Fruit fly (Drosophila melanogaster): ENCODE data around the gene CG15888.

DNA sequence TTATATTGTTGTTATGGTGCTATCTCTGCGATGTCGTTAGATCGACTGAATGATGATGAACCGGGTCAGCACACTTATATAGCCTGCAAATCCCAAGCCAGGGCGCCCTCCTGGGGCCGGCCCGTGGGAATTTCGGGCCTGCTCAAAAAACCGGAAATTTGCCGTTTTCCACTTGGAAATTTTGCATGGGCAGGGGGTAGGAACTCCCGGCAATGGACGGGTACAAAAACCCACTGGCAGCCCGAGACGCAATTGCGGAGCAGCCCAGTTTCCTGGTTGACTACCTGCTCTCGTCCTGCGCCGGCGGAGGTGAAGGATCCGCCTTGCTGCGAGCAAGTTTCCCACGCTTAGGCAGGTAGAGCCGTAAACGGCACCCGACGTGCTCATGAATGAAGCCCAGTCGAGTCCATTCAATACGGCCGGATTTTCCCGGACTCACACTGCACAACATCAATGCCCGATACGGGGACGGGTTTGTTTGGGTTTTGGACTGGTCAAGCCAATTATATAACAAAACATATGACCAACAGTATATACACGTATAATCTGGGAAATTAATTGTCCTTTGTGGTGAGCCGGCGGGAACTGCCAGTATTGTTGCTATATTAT, 6.9 kb upstream of the CG15888 start, which contains the start of gene wntD:
- no peak for TF ChIP-seq insv (optimal IDR thresholded peaks at IDR 0.05)
- TF ChIP-seq ttk (optimal IDR thresholded peaks at IDR 0.05), result no peak
